Worm (Caenorhabditis elegans): ENCODE data around the gene nhr-202.

Gene nhr-202

DNA sequence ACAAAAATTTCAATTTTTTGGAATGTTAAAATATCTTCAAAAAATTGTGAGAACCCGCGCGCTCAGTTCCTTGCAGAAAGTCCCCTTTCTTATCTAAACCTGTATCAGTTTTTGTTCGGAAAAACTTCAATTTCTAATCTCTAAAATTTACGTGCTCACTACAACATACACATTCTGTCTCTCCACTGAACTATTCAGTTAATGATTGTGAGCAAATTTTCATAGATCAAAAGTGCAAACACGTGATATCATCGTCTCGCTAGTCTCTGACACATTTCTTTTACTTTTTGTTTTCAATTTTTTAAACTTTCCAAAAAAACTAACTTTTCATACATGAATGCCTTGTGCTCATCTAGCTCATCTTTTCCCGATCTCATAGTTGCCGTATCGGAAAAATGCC lies 2.9 kb upstream of the nhr-202 start, which contains the start of gene nhr-203 (continued):
- TF ChIP-seq mdl-1 (tag; optimal IDR thresholded peaks at IDR 0.05) (no peak), nhr-41 (GFP tag; IDR thresholded peaks at IDR 0.05) (no peak), nhr-111 (GFP tag; optimal IDR thresholded peaks at IDR 0.05) (no peak), F26F4.8 (GFP tag; conservative IDR thresholded peaks at IDR 0.05) (no peak), mep-1 (tag; optimal IDR thresholded peaks at IDR 0.05) (no peak), lin-39 (tag; optimal IDR thresholded peaks at IDR 0.05) (no peak), hmg-1.1 (GFP tag; IDR thresholded peaks at IDR 0.05) (no peak), attf-4 (tag; optimal IDR thresholded peaks at IDR 0.05) (no peak), ctbp-1 (GFP tag; IDR thresholded peaks at IDR 0.05) (no peak), php-3 (GFP tag; IDR thresholded peaks at IDR 0.05) (peak; percentile 76), mxl-3 (GFP tag; optimal IDR thresholded peaks at IDR 0.05) (no peak), ztf-11 (tag; optimal IDR thresholded peaks at IDR 0.05) (no peak), ceh-62 (tag; optimal IDR thresholded peaks at IDR 0.05) (no peak), nhr-42 (GFP tag; IDR thresholded peaks at IDR 0.05) (no peak), ceh-20 (GFP tag; IDR thresholded peaks at IDR 0.05) (no peak), unc-62 (GFP tag; optimal IDR thresholded peaks at IDR 0.05 in 1 of 2) (no peak), unc-62 (tag; optimal IDR thresholded peaks at IDR 0.05) (no peak), ceh-44 (GFP tag; IDR thresholded peaks at IDR 0.05) (no peak), spr-3 (GFP tag; optimal IDR thresholded peaks at IDR 0.05) (no peak), ZK337.2 (GFP tag; IDR thresholded peaks at IDR 0.05) (no peak), pqm-1 (tag; optimal IDR thresholded peaks at IDR 0.05) (peak; percentile 62), F37D6.2 (tag; optimal IDR thresholded peaks at IDR 0.05) (no peak), ZK546.5 (tag; optimal IDR thresholded peaks at IDR 0.05) (no peak), nhr-28 (tag; optimal IDR thresholded peaks at IDR 0.05) (peak; percentile 99), daf-16 (GFP tag; optimal IDR thresholded peaks at IDR 0.05) (no peak), daf-16 (tag; optimal IDR thresholded peaks at IDR 0.05) (peak; percentile 81), nhr-102 (tag; optimal IDR thresholded peaks at IDR 0.05) (peak; percentile 35), skn-1 (tag; optimal IDR thresholded peaks at IDR 0.05) (no peak), zip-2 (tag; optimal IDR thresholded peaks at IDR 0.05) (no peak), zfp-3 (GFP tag; conservative IDR thresholded peaks at IDR 0.05) (no peak), ceh-82 (tag; optimal IDR thresholded peaks at IDR 0.05) (no peak), hif-1 (tag; optimal IDR thresholded peaks at IDR 0.05) (peak in 1 of 2 experiments; percentile 14), egl-43 (GFP tag; IDR thresholded peaks at IDR 0.05) (no peak), daf-19 (GFP tag; conservative IDR thresholded peaks at IDR 0.05) (no peak), ceh-28 (tag; optimal IDR thresholded peaks at IDR 0.05) (no peak), nhr-48 (tag; optimal IDR thresholded peaks at IDR 0.05) (peak; percentile 49), Y5F2A.4 (GFP tag; optimal IDR thresholded peaks at IDR 0.05) (no peak), lsy-2 (tag; optimal IDR thresholded peaks at IDR 0.05) (peak in 1 of 2 experiments; percentile 6), Y105C5A.15 (GFP tag; IDR thresholded peaks at IDR 0.05) (no peak), mxl-2 (GFP tag; conservative IDR thresholded peaks at IDR 0.05) (no peak), tra-1 (GFP tag; IDR thresholded peaks at IDR 0.05) (no peak), fos-1 (tag; optimal IDR thresholded peaks at IDR 0.05) (no peak), nhr-10 (tag; optimal IDR thresholded peaks at IDR 0.05) (no peak), dmd-6 (GFP tag; IDR thresholded peaks at IDR 0.05) (peak; percentile 89), nhr-11 (tag; optimal IDR thresholded peaks at IDR 0.05) (no peak), madf-9 (GFP tag; conservative IDR thresholded peaks at IDR 0.05) (no peak), hlh-11 (tag; optimal IDR thresholded peaks at IDR 0.05) (peak; percentile 63), T20F7.1 (GFP tag; optimal IDR thresholded peaks at IDR 0.05) (no peak), F10B5.3 (tag; optimal IDR thresholded peaks at IDR 0.05) (no peak), daf-8 (GFP tag; IDR thresholded peaks at IDR 0.05) (no peak), T26A8.4 (GFP tag; IDR thresholded peaks at IDR 0.05) (no peak), arid-1 (GFP tag; conservative IDR thresholded peaks at IDR 0.05) (no peak), rbr-2 (tag; optimal IDR thresholded peaks at IDR 0.05) (no peak)
